Worm (Caenorhabditis elegans) whole organism, L2 larva: ENCODE results near the gene bath-47.
A peak's percentile ranks its signal among the peaks of the same experiment; 100 is the strongest.

Experiments used
- F13H6.1 ChIP-seq: sonication (generic microtip); optimal IDR thresholded peaks from 2 replicates; lab custom pipeline; 2016; ENCODE audit warnings: missing genetic modification characterization, missing compliant biosample characterization
- Y55F3AM.14 ChIP-seq: fragments of 200-800 bp; sonication (Bioruptor generic); optimal IDR thresholded peaks from 2 replicates; lab custom pipeline; 2018; ENCODE audit warnings: mild to moderate bottlenecking, missing genetic modification characterization, missing compliant biosample characterization
- alr-1 ChIP-seq: fragments of 150-350 bp; optimal IDR thresholded peaks from 2 replicates; lab custom pipeline; 2014; ENCODE audit warnings: missing biosample characterization, missing genetic modification characterization
- aly-2 ChIP-seq: fragments of 150-350 bp; optimal IDR thresholded peaks from 2 replicates; lab custom pipeline; 2014; ENCODE audit warnings: missing biosample characterization, missing genetic modification characterization
- ama-1 ChIP-seq: fragments of 150-350 bp; optimal IDR thresholded peaks from 2 replicates; lab custom pipeline; 2018; ENCODE audit warnings: inconsistent platforms
- blmp-1 ChIP-seq: sonication (generic microtip); optimal IDR thresholded peaks from 2 replicates; lab custom pipeline; 2017; ENCODE audit warnings: missing genetic modification characterization, mild to moderate bottlenecking, missing compliant biosample characterization, antibody characterized with exemption, moderate library complexity; ENCODE audit not compliant: insufficient read depth
- ceh-16 ChIP-seq: fragments of 150-350 bp; optimal IDR thresholded peaks from 2 replicates; lab custom pipeline; 2014; ENCODE audit warnings: missing biosample characterization, missing genetic modification characterization
- ceh-82 ChIP-seq: fragments of 150-350 bp; optimal IDR thresholded peaks from 2 replicates; lab custom pipeline; 2014; ENCODE audit warnings: missing biosample characterization, missing genetic modification characterization
- crh-2 ChIP-seq: sonication (generic microtip); optimal IDR thresholded peaks from 2 replicates; lab custom pipeline; 2017; ENCODE audit warnings: missing biosample characterization, missing genetic modification characterization
- dmd-4 ChIP-seq: sonication (generic microtip); optimal IDR thresholded peaks from 2 replicates; lab custom pipeline; 2017; ENCODE audit warnings: missing biosample characterization, missing genetic modification characterization
- elt-3 ChIP-seq: sonication (generic microtip); optimal IDR thresholded peaks from 2 replicates; lab custom pipeline; 2017; ENCODE audit warnings: missing biosample characterization, missing genetic modification characterization
- fos-1 ChIP-seq: fragments of 150-350 bp; optimal IDR thresholded peaks from 2 replicates; lab custom pipeline; 2014; ENCODE audit warnings: missing biosample characterization, missing genetic modification characterization
- gmeb-1 ChIP-seq: fragments of 150-350 bp; optimal IDR thresholded peaks from 2 replicates; lab custom pipeline; 2014; ENCODE audit warnings: missing biosample characterization, missing genetic modification characterization
- lin-39 ChIP-seq: fragments of 150-350 bp; optimal IDR thresholded peaks from 2 replicates; lab custom pipeline; 2014; ENCODE audit warnings: missing biosample characterization, missing genetic modification reagents, missing genetic modification characterization
- lsy-2 ChIP-seq, 2 experiments: fragments of 150-350 bp in 1 of 2; sonication (generic microtip) in 1 of 2; optimal IDR thresholded peaks; 2 replicates each; lab custom pipeline; 2014 to 2017; ENCODE audit warnings: missing biosample characterization in 2 of 2, missing genetic modification characterization in 2 of 2
- mab-5 ChIP-seq: fragments of 150-350 bp; optimal IDR thresholded peaks from 2 replicates; lab custom pipeline; 2014; ENCODE audit warnings: missing biosample characterization, missing genetic modification characterization
- mbf-1 ChIP-seq: sonication (generic microtip); optimal IDR thresholded peaks from 2 replicates; lab custom pipeline; 2017; ENCODE audit warnings: missing biosample characterization, missing genetic modification characterization
- nhr-10 ChIP-seq: sonication (generic microtip); optimal IDR thresholded peaks from 2 replicates; lab custom pipeline; 2017; ENCODE audit warnings: missing biosample characterization, missing genetic modification characterization
- nhr-11 ChIP-seq: fragments of 150-350 bp; optimal IDR thresholded peaks from 2 replicates; lab custom pipeline; 2014; ENCODE audit warnings: missing biosample characterization, missing genetic modification characterization
- nhr-12 ChIP-seq: fragments of 150-350 bp; optimal IDR thresholded peaks from 2 replicates; lab custom pipeline; 2014; ENCODE audit warnings: missing biosample characterization, missing genetic modification characterization
- nhr-129 ChIP-seq: fragments of 150-350 bp; optimal IDR thresholded peaks from 2 replicates; lab custom pipeline; 2014; ENCODE audit warnings: missing biosample characterization, missing genetic modification characterization
- nhr-21 ChIP-seq: fragments of 150-350 bp; optimal IDR thresholded peaks from 2 replicates; lab custom pipeline; 2014; ENCODE audit warnings: missing biosample characterization, missing genetic modification characterization
- nhr-23 ChIP-seq: fragments of 150-350 bp; optimal IDR thresholded peaks from 2 replicates; lab custom pipeline; 2014; ENCODE audit warnings: missing biosample characterization, missing genetic modification reagents, missing genetic modification characterization
- nhr-25 ChIP-seq: fragments of 150-350 bp; sonication (generic microtip); optimal IDR thresholded peaks from 3 replicates; lab custom pipeline; 2014; ENCODE audit warnings: missing biosample characterization, missing genetic modification characterization
- nhr-6 ChIP-seq: fragments of 150-350 bp; optimal IDR thresholded peaks from 2 replicates; lab custom pipeline; 2014; ENCODE audit warnings: missing biosample characterization, missing genetic modification characterization
- nhr-77 ChIP-seq: fragments of 150-350 bp; optimal IDR thresholded peaks from 2 replicates; lab custom pipeline; 2014; ENCODE audit warnings: missing biosample characterization, missing genetic modification characterization
- peb-1 ChIP-seq: fragments of 150-350 bp; optimal IDR thresholded peaks from 2 replicates; lab custom pipeline; 2014; ENCODE audit warnings: missing biosample characterization, missing genetic modification characterization
- sem-4 ChIP-seq: fragments of 150-350 bp; optimal IDR thresholded peaks from 2 replicates; lab custom pipeline; 2014; ENCODE audit warnings: missing biosample characterization, missing genetic modification reagents, missing genetic modification characterization
- skn-1 ChIP-seq: sonication (generic microtip); optimal IDR thresholded peaks from 2 replicates; lab custom pipeline; 2017; ENCODE audit warnings: missing biosample characterization, missing genetic modification characterization
- sma-3 ChIP-seq: sonication (generic microtip); optimal IDR thresholded peaks from 2 replicates; lab custom pipeline; 2016; ENCODE audit warnings: missing genetic modification reagents, missing genetic modification characterization, missing compliant biosample characterization
- sma-9 ChIP-seq, 2 experiments: fragments of 150-350 bp in 1 of 2; sonication (generic microtip) in 1 of 2; optimal IDR thresholded peaks; 2 replicates each; lab custom pipeline; 2014 to 2016; ENCODE audit warnings: missing genetic modification characterization in 2 of 2, mild to moderate bottlenecking in 1 of 2, missing biosample characterization in 1 of 2, missing compliant biosample characterization in 1 of 2, missing genetic modification reagents in 1 of 2, moderate library complexity in 1 of 2
- snpc-4 ChIP-seq: fragments of 150-350 bp; optimal IDR thresholded peaks from 2 replicates; lab custom pipeline; 2014; ENCODE audit warnings: missing biosample characterization, missing genetic modification characterization
- unc-39 ChIP-seq: fragments of 150-350 bp; optimal IDR thresholded peaks from 2 replicates; lab custom pipeline; 2014; ENCODE audit warnings: missing biosample characterization, missing genetic modification characterization
- unc-62 ChIP-seq: fragments of 150-350 bp; optimal IDR thresholded peaks from 2 replicates; lab custom pipeline; 2014; ENCODE audit warnings: missing biosample characterization, missing genetic modification reagents, missing genetic modification characterization
- zag-1 ChIP-seq: fragments of 150-350 bp; optimal IDR thresholded peaks from 2 replicates; lab custom pipeline; 2014; ENCODE audit warnings: missing biosample characterization, missing genetic modification characterization
- ztf-11 ChIP-seq: sonication (generic microtip); optimal IDR thresholded peaks from 2 replicates; lab custom pipeline; 2017; ENCODE audit warnings: missing biosample characterization, missing genetic modification characterization
- ztf-4 ChIP-seq: fragments of 150-350 bp; optimal IDR thresholded peaks from 2 replicates; lab custom pipeline; 2014; ENCODE audit warnings: missing biosample characterization, missing genetic modification characterization

Gene bath-47

ce11 chrII:1616382-1616781 lies 14.8 kb downstream of the bath-47 start, which contains the start of gene fbxa-165:
Gene fbxa-165, minus strand, starts transcription at chrII:1616482.
- TF ChIP-seq nhr-11 (tag; lab: Kevin White, UChicago) (no peak), elt-3 (tag; lab: Kevin White, UChicago) (no peak), peb-1 (tag; lab: Kevin White, UChicago) (no peak), nhr-21 (tag; lab: Kevin White, UChicago) (no peak), ceh-82 (tag; lab: Kevin White, UChicago) (no peak), mbf-1 (tag; lab: Kevin White, UChicago) (no peak), dmd-4 (no peak), sma-9 (GFP tag; optimal IDR thresholded peaks at IDR 0.05; lab: Kevin White, UChicago) (no peak), sma-9 (tag; optimal IDR thresholded peaks at IDR 0.05; lab: Kevin White, UChicago) (no peak), nhr-23 (tag; lab: Kevin White, UChicago) (no peak), nhr-77 (tag; lab: Kevin White, UChicago) (no peak)

ce11 chrII:1618948-1619347 lies 17.3 kb downstream of the bath-47 start, which contains the start of gene fbxa-166:
Gene fbxa-166, minus strand, starts transcription at chrII:1619048.
- no peak for TF ChIP-seq sma-3
- TF ChIP-seq unc-39 (tag; lab: Kevin White, UChicago) = no peak
- no peak for TF ChIP-seq lsy-2 (tag; optimal IDR thresholded peaks at IDR 0.05; lab: Kevin White, UChicago)
- no peak for TF ChIP-seq nhr-25 (tag; lab: Kevin White, UChicago)
- TF ChIP-seq aly-2 (tag; lab: Kevin White, UChicago) = no peak
- TF ChIP-seq nhr-77 (tag; lab: Kevin White, UChicago) = no peak
- TF ChIP-seq snpc-4 = no peak
- no peak for TF ChIP-seq nhr-129
- no peak for TF ChIP-seq ceh-82 (tag; lab: Kevin White, UChicago)
- no peak for TF ChIP-seq nhr-6 (tag; lab: Kevin White, UChicago)
- TF ChIP-seq alr-1 = no peak
- TF ChIP-seq ztf-4 (tag; lab: Kevin White, UChicago) = no peak
- no peak for TF ChIP-seq blmp-1 (tag; lab: Kevin White, UChicago)
- no peak for TF ChIP-seq Y55F3AM.14 (GFP tag; lab: Kevin White, UChicago)
- no peak for TF ChIP-seq ama-1

- TF ChIP-seq F13H6.1 (no peak), ztf-4 (tag; lab: Kevin White, UChicago) (no peak), sem-4 (tag; lab: Kevin White, UChicago) (no peak), sma-3 (no peak), unc-62 (no peak), ztf-11 (no peak), nhr-10 (tag; lab: Kevin White, UChicago) (no peak), nhr-25 (tag; lab: Kevin White, UChicago) (no peak), lsy-2 (tag; optimal IDR thresholded peaks at IDR 0.05; lab: Kevin White, UChicago) (no peak), ceh-82 (tag; lab: Kevin White, UChicago) (no peak), ama-1 (no peak), sma-9 (GFP tag; optimal IDR thresholded peaks at IDR 0.05; lab: Kevin White, UChicago) (no peak), sma-9 (tag; optimal IDR thresholded peaks at IDR 0.05; lab: Kevin White, UChicago) (no peak), nhr-77 (tag; lab: Kevin White, UChicago) (no peak), mab-5 (no peak), nhr-12 (tag; lab: Kevin White, UChicago) (no peak), unc-39 (tag; lab: Kevin White, UChicago) (no peak)
Observed at ce11 chrII:1621180-1621579, 19.6 kb downstream of the bath-47 start, which contains the start of gene fbxa-158. Gene fbxa-158, minus strand, starts transcription at chrII:1621280.

ce11 chrII:1621795-1622194 lies 20.2 kb downstream of the bath-47 start:
- TF ChIP-seq snpc-4 (no peak), fos-1 (tag; lab: Kevin White, UChicago) (peak; percentile 44), ztf-4 (tag; lab: Kevin White, UChicago) (no peak), ceh-16 (tag; lab: Kevin White, UChicago) (no peak), alr-1 (no peak)

- TF ChIP-seq nhr-129 = no peak
- TF ChIP-seq ceh-82 (tag; lab: Kevin White, UChicago) = no peak
- TF ChIP-seq lin-39 (tag; lab: Kevin White, UChicago) = no peak
- no peak for TF ChIP-seq skn-1 (tag; lab: Kevin White, UChicago)
- TF ChIP-seq ama-1 = no peak
- no peak for TF ChIP-seq gmeb-1 (tag; lab: Kevin White, UChicago)
- TF ChIP-seq nhr-11 (tag; lab: Kevin White, UChicago) = no peak
- TF ChIP-seq fos-1 (tag; lab: Kevin White, UChicago) = no peak
- no peak for TF ChIP-seq crh-2
- no peak for TF ChIP-seq ztf-11
- no peak for TF ChIP-seq aly-2 (tag; lab: Kevin White, UChicago)
- no peak for TF ChIP-seq unc-39 (tag; lab: Kevin White, UChicago)
- TF ChIP-seq nhr-25 (tag; lab: Kevin White, UChicago) = no peak
- no peak for TF ChIP-seq nhr-6 (tag; lab: Kevin White, UChicago)
- TF ChIP-seq mab-5 = no peak
- no peak for TF ChIP-seq zag-1 (tag; lab: Kevin White, UChicago)
- no peak for TF ChIP-seq sem-4 (tag; lab: Kevin White, UChicago)
- no peak for TF ChIP-seq Y55F3AM.14 (GFP tag; lab: Kevin White, UChicago)
Observed at ce11 chrII:1624572-1624971, 23.0 kb downstream of the bath-47 start, which contains the start of gene fbxa-160. Gene fbxa-160, minus strand, starts transcription at chrII:1624672.
